Worm (Caenorhabditis elegans) whole organism, L4 larva: ENCODE results near the gene C18D11.7.

Experiments
- D1046.2 ChIP-seq: fragments of 200-800 bp; sonication (Bioruptor generic); IDR thresholded peaks from 2 replicates; pipeline ENCODE4 v1.3.6; 2022; ENCODE audit warnings: missing genetic modification characterization, missing compliant biosample characterization
- F26F4.8 ChIP-seq: fragments of 200-800 bp; sonication (Bioruptor generic); conservative IDR thresholded peaks from 2 replicates; pipeline ENCODE4 v1.3.6; 2022; ENCODE audit warnings: missing genetic modification characterization, missing compliant biosample characterization
- F44E2.7 ChIP-seq: fragments of 200-800 bp; sonication (Bioruptor generic); IDR thresholded peaks from 2 replicates; pipeline ENCODE4 v2.1.2; 2022; ENCODE audit warnings: missing genetic modification characterization, missing compliant biosample characterization
- T26A8.4 ChIP-seq: fragments of 200-800 bp; sonication (Bioruptor generic); IDR thresholded peaks from 2 replicates; pipeline ENCODE4 v1.3.6; 2022; ENCODE audit warnings: missing genetic modification characterization, missing compliant biosample characterization
- Y48G9A.11 ChIP-seq: fragments of 200-800 bp; sonication (Bioruptor generic); IDR thresholded peaks from 2 replicates; pipeline ENCODE4 v1.3.6; 2022; ENCODE audit warnings: missing genetic modification reagents, missing genetic modification characterization, missing compliant biosample characterization
- Y5F2A.4 ChIP-seq: fragments of 200-800 bp; sonication (Bioruptor generic); optimal IDR thresholded peaks from 2 replicates; lab custom pipeline; 2018; ENCODE audit warnings: mild to moderate bottlenecking, missing genetic modification characterization, missing compliant biosample characterization
- Y75B8A.6 ChIP-seq: fragments of 200-800 bp; sonication (Bioruptor generic); IDR thresholded peaks from 2 replicates; pipeline ENCODE4 v1.3.6; 2022; ENCODE audit warnings: missing genetic modification reagents, missing genetic modification characterization, missing compliant biosample characterization
- ZK337.2 ChIP-seq: fragments of 200-800 bp; sonication (Bioruptor generic); IDR thresholded peaks from 2 replicates; pipeline ENCODE4 v1.3.6; 2022; ENCODE audit warnings: missing genetic modification reagents, missing genetic modification characterization, missing compliant biosample characterization
- ZK546.5 ChIP-seq, 2 experiments: sonication (generic microtip); optimal IDR thresholded peaks; 2 replicates each; lab custom pipeline; 2017; ENCODE audit warnings: missing biosample characterization in 2 of 2, missing genetic modification characterization in 2 of 2
- aha-1 ChIP-seq: fragments of 150-350 bp; peaks from one replicate; lab custom pipeline; 2014; ENCODE audit warnings: missing biosample characterization, missing genetic modification characterization
- ceh-44 ChIP-seq: fragments of 200-800 bp; sonication (Bioruptor generic); IDR thresholded peaks from 2 replicates; pipeline ENCODE4 v1.3.6; 2022; ENCODE audit warnings: missing genetic modification reagents, missing genetic modification characterization, missing compliant biosample characterization
- cey-2 ChIP-seq: sonication (generic microtip); optimal IDR thresholded peaks from 3 replicates; lab custom pipeline; 2017; ENCODE audit warnings: missing genetic modification characterization, mild to moderate bottlenecking, missing compliant biosample characterization, antibody characterized with exemption, borderline replicate concordance; ENCODE audit not compliant: insufficient read depth
- daf-12 ChIP-seq: fragments of 150-350 bp; optimal IDR thresholded peaks from 2 replicates; lab custom pipeline; 2014; ENCODE audit warnings: missing biosample characterization, missing genetic modification reagents, missing genetic modification characterization
- daf-19 ChIP-seq: fragments of 200-800 bp; sonication (Bioruptor generic); conservative IDR thresholded peaks from 2 replicates; pipeline ENCODE4 v1.3.6; 2022; ENCODE audit warnings: missing genetic modification characterization, missing compliant biosample characterization
- dmd-6 ChIP-seq: fragments of 200-800 bp; sonication (Bioruptor generic); IDR thresholded peaks from 2 replicates; pipeline ENCODE4 v1.3.6; 2022; ENCODE audit warnings: missing genetic modification reagents, missing genetic modification characterization, missing compliant biosample characterization
- dmd-8 ChIP-seq: fragments of 200-800 bp; sonication (Bioruptor generic); IDR thresholded peaks from 2 replicates; pipeline ENCODE4 v1.3.6; 2022; ENCODE audit warnings: missing genetic modification characterization, missing compliant biosample characterization
- dmd-9 ChIP-seq: fragments of 200-800 bp; sonication (Bioruptor generic); IDR thresholded peaks from 2 replicates; pipeline ENCODE4 v1.3.6; 2022; ENCODE audit warnings: missing genetic modification reagents, missing genetic modification characterization, missing compliant biosample characterization
- gei-8 ChIP-seq: fragments of 200-800 bp; sonication (Bioruptor generic); optimal IDR thresholded peaks from 2 replicates; lab custom pipeline; 2018; ENCODE audit warnings: mild to moderate bottlenecking, missing genetic modification characterization, missing compliant biosample characterization
- hmg-1.1 ChIP-seq: fragments of 200-800 bp; sonication (Bioruptor generic); IDR thresholded peaks from 2 replicates; pipeline ENCODE4 v1.3.6; 2022; ENCODE audit warnings: missing genetic modification reagents, missing genetic modification characterization, missing compliant biosample characterization
- lim-7 ChIP-seq: fragments of 200-800 bp; sonication (Bioruptor generic); IDR thresholded peaks from 2 replicates; pipeline ENCODE4 v1.3.6; 2022; ENCODE audit warnings: missing genetic modification characterization, missing compliant biosample characterization
- lin-1 ChIP-seq: fragments of 200-800 bp; sonication (Bioruptor generic); IDR thresholded peaks from 2 replicates; pipeline ENCODE4 v1.3.6; 2022; ENCODE audit warnings: missing genetic modification reagents, missing genetic modification characterization, missing compliant biosample characterization
- lin-13 ChIP-seq: fragments of 150-350 bp; optimal IDR thresholded peaks from 2 replicates; lab custom pipeline; 2014; ENCODE audit warnings: missing biosample characterization, missing genetic modification reagents, missing genetic modification characterization
- lin-29 ChIP-seq: fragments of 200-800 bp; sonication (Bioruptor generic); IDR thresholded peaks from 2 replicates; pipeline ENCODE4 v1.3.6; 2022; ENCODE audit warnings: missing genetic modification reagents, missing genetic modification characterization, missing compliant biosample characterization
- lin-38 ChIP-seq: fragments of 200-800 bp; sonication (Bioruptor generic); IDR thresholded peaks from 2 replicates; pipeline ENCODE4 v1.3.6; 2022; ENCODE audit warnings: missing genetic modification reagents, missing genetic modification characterization, missing compliant biosample characterization
- lir-3 ChIP-seq: sonication (generic microtip); optimal IDR thresholded peaks from 2 replicates; lab custom pipeline; 2016; ENCODE audit warnings: mild to moderate bottlenecking, missing genetic modification characterization, missing compliant biosample characterization
- madf-5 ChIP-seq, 2 experiments: fragments of 200-800 bp; sonication (Bioruptor generic); IDR thresholded peaks; 2 replicates each; pipeline ENCODE4 v1.3.6; 2022; ENCODE audit warnings: missing compliant biosample characterization in 2 of 2, missing genetic modification characterization in 2 of 2
- madf-9 ChIP-seq: fragments of 200-800 bp; sonication (Bioruptor generic); conservative IDR thresholded peaks from 2 replicates; pipeline ENCODE4 v1.3.6; 2022; ENCODE audit warnings: missing genetic modification reagents, missing genetic modification characterization, missing compliant biosample characterization
- mdl-1 ChIP-seq, 2 experiments: fragments of 150-350 bp in 1 of 2; sonication (generic microtip) in 1 of 2; optimal IDR thresholded peaks; 2 replicates each; lab custom pipeline; 2014 to 2017; ENCODE audit warnings: missing biosample characterization in 2 of 2, missing genetic modification characterization in 2 of 2
- mdt-29 ChIP-seq: fragments of 200-800 bp; sonication (Bioruptor generic); IDR thresholded peaks from 2 replicates; pipeline ENCODE4 v1.3.6; 2022; ENCODE audit warnings: missing genetic modification reagents, missing genetic modification characterization, missing compliant biosample characterization
- mep-1 ChIP-seq: fragments of 150-350 bp; sonication (generic microtip); optimal IDR thresholded peaks from 3 replicates; lab custom pipeline; 2014; ENCODE audit warnings: missing biosample characterization, missing genetic modification characterization
- mes-2 ChIP-seq: sonication (generic microtip); optimal IDR thresholded peaks from 2 replicates; lab custom pipeline; 2016; ENCODE audit warnings: missing genotype, mild to moderate bottlenecking, missing genetic modification characterization, missing compliant biosample characterization; ENCODE audit not compliant: poor library complexity, severe bottlenecking
- nhr-111 ChIP-seq: fragments of 200-800 bp; sonication (Bioruptor generic); optimal IDR thresholded peaks from 2 replicates; lab custom pipeline; 2018; ENCODE audit warnings: mild to moderate bottlenecking, missing genetic modification characterization, missing compliant biosample characterization
- nhr-28 ChIP-seq: fragments of 150-350 bp; optimal IDR thresholded peaks from 2 replicates; lab custom pipeline; 2014; ENCODE audit warnings: missing biosample characterization, missing genetic modification characterization
- nhr-41 ChIP-seq: fragments of 200-800 bp; sonication (Bioruptor generic); IDR thresholded peaks from 2 replicates; pipeline ENCODE4 v1.3.6; 2022; ENCODE audit warnings: missing genetic modification reagents, missing genetic modification characterization, missing compliant biosample characterization
- nhr-42 ChIP-seq: fragments of 200-800 bp; sonication (Bioruptor generic); IDR thresholded peaks from 2 replicates; pipeline ENCODE4 v1.3.6; 2022; ENCODE audit warnings: missing genetic modification characterization, missing compliant biosample characterization
- nhr-6 ChIP-seq: fragments of 150-350 bp; optimal IDR thresholded peaks from 2 replicates; lab custom pipeline; 2014; ENCODE audit warnings: missing biosample characterization, missing genetic modification characterization
- php-3 ChIP-seq: fragments of 200-800 bp; sonication (Bioruptor generic); IDR thresholded peaks from 2 replicates; pipeline ENCODE4 v1.3.6; 2022; ENCODE audit warnings: missing genetic modification reagents, missing genetic modification characterization, missing compliant biosample characterization
- set-16 ChIP-seq: fragments of 200-800 bp; sonication (Bioruptor generic); IDR thresholded peaks from 2 replicates; pipeline ENCODE4 v1.3.6; 2022; ENCODE audit warnings: missing genetic modification reagents, missing genetic modification characterization, missing compliant biosample characterization
- skn-1 ChIP-seq: fragments of 150-350 bp; optimal IDR thresholded peaks from 2 replicates; lab custom pipeline; 2014; ENCODE audit warnings: missing biosample characterization, missing genetic modification characterization
- tag-97 ChIP-seq: fragments of 200-800 bp; sonication (Bioruptor generic); IDR thresholded peaks from 2 replicates; pipeline ENCODE4 v1.3.6; 2022; ENCODE audit warnings: missing genetic modification characterization, missing compliant biosample characterization
- vab-7 ChIP-seq: fragments of 200-800 bp; sonication (Bioruptor generic); IDR thresholded peaks from 2 replicates; pipeline ENCODE4 v1.3.6; 2022; ENCODE audit warnings: missing genetic modification reagents, missing genetic modification characterization, missing compliant biosample characterization
- zfp-2 ChIP-seq: sonication (generic microtip); optimal IDR thresholded peaks from 2 replicates; lab custom pipeline; 2016; ENCODE audit warnings: mild to moderate bottlenecking, missing genetic modification characterization, missing compliant biosample characterization
- zfp-3 ChIP-seq: fragments of 200-800 bp; sonication (Bioruptor generic); conservative IDR thresholded peaks from 2 replicates; pipeline ENCODE4 v1.3.6; 2022; ENCODE audit warnings: missing genetic modification reagents, missing genetic modification characterization, missing compliant biosample characterization
- zip-11 ChIP-seq: fragments of 200-800 bp; sonication (Bioruptor generic); IDR thresholded peaks from 2 replicates; pipeline ENCODE4 v1.3.6; 2022; ENCODE audit warnings: missing genetic modification characterization, missing compliant biosample characterization
- zip-2 ChIP-seq: fragments of 150-350 bp; optimal IDR thresholded peaks from 2 replicates; lab custom pipeline; 2014; ENCODE audit warnings: missing biosample characterization, missing genetic modification characterization

C18D11.7 gene

ce11 chrIII:11795448-11795847, 11.1 kb downstream of the C18D11.7 start, which contains the start of gene twk-39:
Gene twk-39 (plus strand): TSS chrIII:11795748.
- TF ChIP-seq ZK546.5 (tag; optimal IDR thresholded peaks at IDR 0.05; lab: Kevin White, UChicago) = no peak
- TF ChIP-seq cey-2 (tag; lab: Kevin White, UChicago) = no peak
- TF ChIP-seq nhr-42 = no peak
- no peak for TF ChIP-seq tag-97 (GFP tag; lab: Robert Waterston, UW)
- no peak for TF ChIP-seq Y48G9A.11 (GFP tag; lab: Robert Waterston, UW)
- TF ChIP-seq daf-12 (tag; lab: Kevin White, UChicago) = no peak
- no peak for TF ChIP-seq ZK337.2 (GFP tag; lab: Robert Waterston, UW)
- no peak for TF ChIP-seq daf-19 (GFP tag; lab: Robert Waterston, UW)
- no peak for TF ChIP-seq lin-13 (GFP tag; lab: Kevin White, UChicago)
- TF ChIP-seq lin-38 (GFP tag; lab: Robert Waterston, UW) = no peak
- no peak for TF ChIP-seq lim-7
- TF ChIP-seq dmd-9 (GFP tag; lab: Robert Waterston, UW) = no peak
- no peak for TF ChIP-seq mdl-1 (tag; optimal IDR thresholded peaks at IDR 0.05; lab: Kevin White, UChicago)
- TF ChIP-seq F44E2.7 (GFP tag; lab: Robert Waterston, UW) = no peak
- TF ChIP-seq zip-11 = no peak
- no peak for TF ChIP-seq skn-1 (tag; lab: Kevin White, UChicago)
- TF ChIP-seq nhr-28 = no peak
- no peak for TF ChIP-seq nhr-41
- no peak for TF ChIP-seq zip-2 (tag; lab: Kevin White, UChicago)
- no peak for TF ChIP-seq nhr-111 (GFP tag; lab: Kevin White, UChicago)

- no peak for TF ChIP-seq T26A8.4
- TF ChIP-seq hmg-1.1 (GFP tag; lab: Robert Waterston, UW) = 0 out of 2 replicates have a peak, but pooled peaks have one; percentile 32
- TF ChIP-seq nhr-6 (tag; lab: Kevin White, UChicago) = no peak
- peak; percentile 72 for TF ChIP-seq set-16
Measured at ce11 chrIII:11794389-11794788, 12.2 kb downstream of the C18D11.7 start.

- TF ChIP-seq hmg-1.1 (GFP tag; lab: Robert Waterston, UW) (peak; percentile 85), lir-3 (peak; percentile 34), php-3 (GFP tag; lab: Robert Waterston, UW) (peak; percentile 74), aha-1 (tag; lab: Kevin White, UChicago) (peak; percentile 61), zfp-3 (GFP tag; lab: Robert Waterston, UW) (peak; percentile 60; the same call in 1 of the 2 replicates), nhr-42 (peak; percentile 73), dmd-9 (GFP tag; lab: Robert Waterston, UW) (peak; percentile 60), Y75B8A.6 (GFP tag; lab: Robert Waterston, UW) (peak; percentile 75), lim-7 (peak; percentile 92), D1046.2 (GFP tag; lab: Robert Waterston, UW) (peak; percentile 90), zfp-2 (tag; lab: Kevin White, UChicago) (peak; percentile 45), dmd-8 (peak; percentile 94), ceh-44 (GFP tag; lab: Robert Waterston, UW) (peak; percentile 65; the same call in 1 of the 2 replicates), F26F4.8 (GFP tag; lab: Robert Waterston, UW) (peak; percentile 96), lin-1 (peak; percentile 84), lin-29 (GFP tag; lab: Robert Waterston, UW) (peak; percentile 65), lin-13 (GFP tag; lab: Kevin White, UChicago) (peak; percentile 37), mdt-29 (GFP tag; lab: Robert Waterston, UW) (0 out of 2 replicates have a peak, but pooled peaks have one; percentile 21), nhr-28 (peak; percentile 1), vab-7 (GFP tag; lab: Robert Waterston, UW) (peak; percentile 77), madf-5 (GFP tag; IDR thresholded peaks at IDR 0.05; lab: Robert Waterston, UW) (peak in 1 of 2 experiments; percentile 87; a peak in 1 of 4 replicates), mes-2 (tag; lab: Kevin White, UChicago) (peak; percentile 76), mep-1 (tag; lab: Kevin White, UChicago) (peak; percentile 54), madf-9 (GFP tag; lab: Robert Waterston, UW) (peak; percentile 88), Y5F2A.4 (GFP tag; lab: Kevin White, UChicago) (peak; percentile 58), gei-8 (GFP tag; lab: Kevin White, UChicago) (peak; percentile 30), F44E2.7 (GFP tag; lab: Robert Waterston, UW) (0 out of 2 replicates have a peak, but pooled peaks have one; percentile 46), dmd-6 (GFP tag; lab: Robert Waterston, UW) (peak; percentile 65)
Measured at ce11 chrIII:11792295-11793256, 14.0 kb downstream of the C18D11.7 start, which contains the start of gene C24H11.2. Gene C24H11.2 (minus strand): TSS chrIII:11792345.
